Worm (Caenorhabditis elegans) whole organism, young adult: ENCODE measurements around the gene srw-62.

Source experiments
- B0336.3 ChIP-seq: fragments of 200-800 bp; sonication (Bioruptor generic); IDR thresholded peaks from 2 replicates; pipeline ENCODE4 v1.3.6; 2022; ENCODE audit warnings: missing genetic modification characterization, missing compliant biosample characterization
- F22D6.2 ChIP-seq: sonication (generic microtip); optimal IDR thresholded peaks from 2 replicates; lab custom pipeline; 2016; ENCODE audit warnings: mild to moderate bottlenecking, missing genetic modification characterization, missing compliant biosample characterization
- F23B12.7 ChIP-seq: sonication (generic microtip); optimal IDR thresholded peaks from 2 replicates; lab custom pipeline; 2017; ENCODE audit warnings: missing genetic modification characterization, mild to moderate bottlenecking, missing compliant biosample characterization, antibody characterized with exemption, moderate library complexity; ENCODE audit not compliant: insufficient read depth
- F33H1.4 ChIP-seq: fragments of 200-800 bp; sonication (Bioruptor generic); IDR thresholded peaks from 2 replicates; pipeline ENCODE4 v1.3.6; 2022; ENCODE audit warnings: missing genetic modification reagents, missing genetic modification characterization, missing compliant biosample characterization
- F49E8.2 ChIP-seq: sonication (generic microtip); optimal IDR thresholded peaks from 3 replicates; lab custom pipeline; 2017; ENCODE audit warnings: missing genetic modification characterization, mild to moderate bottlenecking, missing compliant biosample characterization, antibody characterized with exemption, moderate library complexity; ENCODE audit not compliant: insufficient read depth
- F57C9.4 ChIP-seq: sonication (generic microtip); optimal IDR thresholded peaks from 2 replicates; lab custom pipeline; 2017; ENCODE audit warnings: mild to moderate bottlenecking, missing genetic modification characterization, missing compliant biosample characterization
- K11D2.4 ChIP-seq: fragments of 200-800 bp; sonication (Bioruptor generic); IDR thresholded peaks from 2 replicates; pipeline ENCODE4 v1.3.6; 2022; ENCODE audit warnings: missing genetic modification reagents, missing genetic modification characterization, missing compliant biosample characterization
- K12H6.12 ChIP-seq: fragments of 200-800 bp; sonication (Bioruptor generic); optimal IDR thresholded peaks from 2 replicates; lab custom pipeline; 2018; ENCODE audit warnings: mild to moderate bottlenecking, missing genetic modification characterization, missing compliant biosample characterization
- Y67H2A.10 ChIP-seq: fragments of 200-800 bp; sonication (Bioruptor generic); conservative IDR thresholded peaks from 2 replicates; pipeline ENCODE4 v1.3.6; 2022; ENCODE audit warnings: missing genetic modification reagents, missing genetic modification characterization, missing compliant biosample characterization
- atf-7 ChIP-seq: sonication (generic microtip); optimal IDR thresholded peaks from 2 replicates; lab custom pipeline; 2017; ENCODE audit warnings: mild to moderate bottlenecking, missing genetic modification characterization, missing compliant biosample characterization
- attf-3 ChIP-seq: fragments of 200-800 bp; sonication (Bioruptor generic); conservative IDR thresholded peaks from 2 replicates; pipeline ENCODE4 v1.3.6; 2022; ENCODE audit warnings: missing genetic modification reagents, missing genetic modification characterization, missing compliant biosample characterization
- attf-6 ChIP-seq: fragments of 200-800 bp; sonication (Bioruptor generic); IDR thresholded peaks from 2 replicates; pipeline ENCODE4 v1.3.6; 2022; ENCODE audit warnings: missing genetic modification reagents, missing genetic modification characterization, missing compliant biosample characterization
- ccch-3 ChIP-seq: fragments of 200-800 bp; sonication (Bioruptor generic); optimal IDR thresholded peaks from 2 replicates; lab custom pipeline; 2018; ENCODE audit warnings: mild to moderate bottlenecking, missing genetic modification characterization, missing compliant biosample characterization
- cebp-1 ChIP-seq, 2 experiments: fragments of 200-800 bp in 1 of 2; sonication (Bioruptor generic) in 1 of 2; sonication (generic microtip) in 1 of 2; IDR thresholded peaks in 1 of 2; optimal IDR thresholded peaks in 1 of 2; 2 replicates each; pipeline versions ENCODE4 v1.3.6 to Lab custom; 2017 to 2022; ENCODE audit warnings: missing compliant biosample characterization in 2 of 2, missing genetic modification characterization in 2 of 2, mild to moderate bottlenecking in 1 of 2, missing genetic modification reagents in 1 of 2, moderate library complexity in 1 of 2
- cebp-2 ChIP-seq: fragments of 200-800 bp; sonication (Bioruptor generic); IDR thresholded peaks from 2 replicates; pipeline ENCODE4 v1.3.6; 2022; ENCODE audit warnings: missing genetic modification characterization, missing compliant biosample characterization
- ceh-27 ChIP-seq: fragments of 200-800 bp; sonication (Bioruptor generic); optimal IDR thresholded peaks from 2 replicates; lab custom pipeline; 2018; ENCODE audit warnings: mild to moderate bottlenecking, missing genetic modification characterization, moderate library complexity, missing compliant biosample characterization
- efl-1 ChIP-seq: fragments of 150-350 bp; optimal IDR thresholded peaks from 2 replicates; lab custom pipeline; 2014; ENCODE audit warnings: missing biosample characterization, missing genetic modification reagents, missing genetic modification characterization
- ets-4 ChIP-seq: fragments of 200-800 bp; sonication (Bioruptor generic); optimal IDR thresholded peaks from 2 replicates; lab custom pipeline; 2018; ENCODE audit warnings: mild to moderate bottlenecking, missing genetic modification characterization, missing compliant biosample characterization
- gei-17 ChIP-seq: fragments of 200-800 bp; sonication (Bioruptor generic); optimal IDR thresholded peaks from 2 replicates; lab custom pipeline; 2018; ENCODE audit warnings: mild to moderate bottlenecking, missing genetic modification characterization, missing compliant biosample characterization
- hlh-12 ChIP-seq: sonication (generic microtip); optimal IDR thresholded peaks from 2 replicates; lab custom pipeline; 2016; ENCODE audit warnings: missing genetic modification characterization, missing compliant biosample characterization
- hmg-1.2 ChIP-seq: fragments of 200-800 bp; sonication (Bioruptor generic); IDR thresholded peaks from 2 replicates; pipeline ENCODE4 v1.3.6; 2022; ENCODE audit warnings: missing genetic modification reagents, missing genetic modification characterization, missing compliant biosample characterization
- hsf-1 ChIP-seq: fragments of 200-800 bp; sonication (Bioruptor generic); IDR thresholded peaks from 2 replicates; pipeline ENCODE4 v1.3.6; 2022; ENCODE audit warnings: missing genetic modification reagents, missing genetic modification characterization, missing compliant biosample characterization
- lin-35 ChIP-seq, 3 experiments: fragments of 150-350 bp in 2 of 3; sonication (generic microtip) in 1 of 3; optimal IDR thresholded peaks; 2 replicates each; lab custom pipeline; 2014 to 2018; ENCODE audit warnings: missing biosample characterization in 3 of 3, missing genetic modification characterization in 3 of 3, missing genetic modification reagents in 3 of 3
- lsy-27 ChIP-seq: sonication (generic microtip); optimal IDR thresholded peaks from 2 replicates; lab custom pipeline; 2017; ENCODE audit warnings: missing genetic modification characterization, mild to moderate bottlenecking, missing compliant biosample characterization, antibody characterized with exemption, missing genotype, borderline replicate concordance; ENCODE audit not compliant: insufficient read depth
- madf-10 ChIP-seq: sonication (generic microtip); optimal IDR thresholded peaks from 2 replicates; lab custom pipeline; 2016; ENCODE audit warnings: mild to moderate bottlenecking, missing genetic modification characterization, missing compliant biosample characterization
- mel-28 ChIP-seq: sonication (generic microtip); optimal IDR thresholded peaks from 2 replicates; lab custom pipeline; 2016; ENCODE audit warnings: borderline replicate concordance, mild to moderate bottlenecking, missing genetic modification characterization, missing compliant biosample characterization
- mes-4 ChIP-seq: sonication (generic microtip); optimal IDR thresholded peaks from 2 replicates; lab custom pipeline; 2016; ENCODE audit warnings: missing genotype, missing genetic modification characterization, missing compliant biosample characterization
- nfya-2 ChIP-seq: fragments of 200-800 bp; sonication (Bioruptor generic); IDR thresholded peaks from 2 replicates; pipeline ENCODE4 v1.3.6; 2022; ENCODE audit warnings: missing genetic modification reagents, missing genetic modification characterization, missing compliant biosample characterization
- nfyb-1 ChIP-seq: fragments of 200-800 bp; sonication (Bioruptor generic); IDR thresholded peaks from 2 replicates; pipeline ENCODE4 v1.3.6; 2022; ENCODE audit warnings: missing genetic modification reagents, missing genetic modification characterization, missing compliant biosample characterization
- nhr-179 ChIP-seq: sonication (generic microtip); optimal IDR thresholded peaks from 2 replicates; lab custom pipeline; 2016; ENCODE audit warnings: mild to moderate bottlenecking, missing genetic modification characterization, missing compliant biosample characterization
- nhr-80 ChIP-seq: sonication (generic microtip); optimal IDR thresholded peaks from 2 replicates; lab custom pipeline; 2016; ENCODE audit warnings: missing genetic modification characterization, missing compliant biosample characterization
- rec-8 ChIP-seq, 2 experiments: sonication (generic microtip); optimal IDR thresholded peaks; 2 replicates each; lab custom pipeline; 2016; ENCODE audit warnings: mild to moderate bottlenecking in 2 of 2, missing genetic modification characterization in 2 of 2, missing genetic modification reagents in 2 of 2, missing genotype in 2 of 2, missing biosample characterization in 1 of 2, missing compliant biosample characterization in 1 of 2, moderate library complexity in 1 of 2
- repo-1 ChIP-seq: sonication (generic microtip); optimal IDR thresholded peaks from 2 replicates; lab custom pipeline; 2017; ENCODE audit warnings: mild to moderate bottlenecking, missing genetic modification characterization, missing compliant biosample characterization
- rpc-1 ChIP-seq, 2 experiments: fragments of 150-350 bp in 1 of 2; sonication (generic microtip) in 1 of 2; optimal IDR thresholded peaks; 2 replicates each; lab custom pipeline; 2014 to 2018; ENCODE audit warnings: missing biosample characterization in 1 of 2, missing genetic modification characterization in 1 of 2, missing genetic modification reagents in 1 of 2, missing genotype in 1 of 2
- snpc-4 ChIP-seq, 5 experiments: fragments of 150-350 bp in 1 of 5; sonication (generic microtip) in 4 of 5; optimal IDR thresholded peaks; 2 replicates each; lab custom pipeline; 2014 to 2018; ENCODE audit warnings: missing genetic modification characterization in 5 of 5, missing biosample characterization in 3 of 5, antibody characterized with exemption in 2 of 5, mild to moderate bottlenecking in 2 of 5, missing compliant biosample characterization in 2 of 5, missing genotype in 2 of 5, moderate library complexity in 2 of 5, missing genetic modification reagents in 1 of 5
- tbp1 ChIP-seq: fragments of 200-800 bp; sonication (Bioruptor generic); optimal IDR thresholded peaks from 2 replicates; lab custom pipeline; 2018; ENCODE audit warnings: mild to moderate bottlenecking, missing genetic modification characterization, missing compliant biosample characterization
- tlf-1 ChIP-seq: fragments of 200-800 bp; sonication (Bioruptor generic); optimal IDR thresholded peaks from 2 replicates; lab custom pipeline; 2018; ENCODE audit warnings: mild to moderate bottlenecking, missing genetic modification characterization, missing compliant biosample characterization
- zim-3 ChIP-seq: sonication (generic microtip); optimal IDR thresholded peaks from 2 replicates; lab custom pipeline; 2017; ENCODE audit warnings: mild to moderate bottlenecking, missing genetic modification characterization, moderate library complexity, missing compliant biosample characterization
- ztf-18 ChIP-seq: sonication (generic microtip); optimal IDR thresholded peaks from 2 replicates; lab custom pipeline; 2016; ENCODE audit warnings: missing genotype, mild to moderate bottlenecking, missing genetic modification characterization, missing compliant biosample characterization
- ztf-26 ChIP-seq: sonication (generic microtip); optimal IDR thresholded peaks from 2 replicates; lab custom pipeline; 2017; ENCODE audit warnings: missing genetic modification characterization, missing compliant biosample characterization
- ztf-3 ChIP-seq: fragments of 200-800 bp; sonication (Bioruptor generic); optimal IDR thresholded peaks from 2 replicates; lab custom pipeline; 2018; ENCODE audit warnings: mild to moderate bottlenecking, missing genetic modification characterization, missing compliant biosample characterization

srw-62 gene

DNA sequence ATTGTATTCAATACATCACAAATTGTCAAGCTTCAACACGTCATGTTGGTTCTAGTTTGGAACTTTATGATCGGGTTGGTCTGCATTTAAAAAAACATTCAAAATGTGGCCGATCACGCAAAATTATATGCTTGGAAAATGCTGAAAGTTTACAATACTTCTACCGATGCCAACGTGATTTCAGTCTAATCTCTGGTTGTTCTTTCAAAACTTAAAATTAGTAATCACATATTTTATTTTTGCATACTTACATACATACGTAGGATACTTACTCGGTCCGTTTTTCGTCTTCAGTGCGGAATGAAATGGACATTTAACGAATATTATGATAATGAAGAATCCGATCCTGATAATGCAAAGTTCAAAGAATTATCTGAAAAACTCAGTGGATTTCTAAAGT lies at the start of gene srw-62:
Gene srw-62, plus strand, starts transcription at position 301 of the 400 bp plus-strand sequence.
- TF ChIP-seq F23B12.7 (tag; lab: Kevin White, UChicago), result no peak
- TF ChIP-seq K12H6.12 (tag; lab: Kevin White, UChicago), result no peak
- no peak for TF ChIP-seq attf-3 (GFP tag; lab: Robert Waterston, UW)
- TF ChIP-seq mel-28 (tag; lab: Kevin White, UChicago), result no peak
- TF ChIP-seq rpc-1 (optimal IDR thresholded peaks at IDR 0.05; lab: Kevin White, UChicago), result no peak
- TF ChIP-seq rpc-1 (tag; optimal IDR thresholded peaks at IDR 0.05; lab: Kevin White, UChicago), result no peak
- TF ChIP-seq hmg-1.2 (GFP tag; lab: Robert Waterston, UW), result no peak
- TF ChIP-seq tlf-1, result no peak
- TF ChIP-seq ets-4 (GFP tag; lab: Kevin White, UChicago), result no peak
- TF ChIP-seq lsy-27, result no peak

DNA sequence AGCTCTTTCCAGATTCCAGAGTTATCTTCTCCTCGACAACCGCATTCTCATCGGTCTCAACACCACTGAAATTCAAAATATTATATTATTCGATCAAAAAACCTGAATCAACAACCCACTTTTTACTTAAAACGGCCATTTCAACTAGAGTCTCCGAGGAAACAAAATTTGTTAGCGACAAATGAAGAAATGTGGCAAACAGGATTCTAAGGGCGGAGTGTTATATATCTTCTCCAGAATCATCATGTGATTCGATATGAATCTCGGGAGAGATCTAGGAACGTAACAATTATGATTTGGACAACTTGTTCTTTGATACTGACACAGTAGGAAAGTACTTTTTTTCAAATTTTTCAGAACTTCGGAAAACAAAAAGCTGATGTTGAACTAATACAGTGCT lies 49.0 kb upstream of the srw-62 start:
- TF ChIP-seq ztf-26 (tag; lab: Kevin White, UChicago) (no peak), hsf-1 (GFP tag; lab: Robert Waterston, UW) (0 out of 2 replicates have a peak, but pooled peaks have one; percentile 9)

DNA sequence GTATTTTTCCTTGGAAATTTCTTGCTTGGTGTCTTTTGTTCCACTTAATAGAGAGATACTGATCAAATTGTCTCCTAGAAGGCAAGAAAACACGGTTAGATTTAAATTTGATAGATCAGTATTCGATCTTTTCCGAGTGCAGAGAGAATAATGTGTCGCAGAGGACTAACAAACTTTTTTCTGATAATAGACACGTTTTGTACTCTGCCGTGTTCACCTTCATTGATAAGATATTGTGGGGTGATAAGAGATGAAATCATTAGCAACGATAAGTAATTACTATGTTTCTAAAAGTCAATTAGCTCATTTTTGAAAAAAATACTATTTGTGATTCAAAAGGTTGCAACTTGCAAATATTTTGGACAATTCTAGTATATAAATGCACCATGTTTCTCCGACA lies 48.5 kb upstream of the srw-62 start:
- TF ChIP-seq B0336.3 (GFP tag; lab: Robert Waterston, UW) (no peak), hlh-12 (no peak), nfyb-1 (peak; percentile 25; the same call in 1 of the 2 replicates), snpc-4 (GFP tag; optimal IDR thresholded peaks at IDR 0.05; lab: Kevin White, UChicago) (no peak), snpc-4 (tag; optimal IDR thresholded peaks at IDR 0.05; lab: Kevin White, UChicago) (no peak), ceh-27 (GFP tag; lab: Kevin White, UChicago) (no peak), repo-1 (tag; lab: Kevin White, UChicago) (no peak), F57C9.4 (tag; lab: Kevin White, UChicago) (no peak), cebp-2 (GFP tag; lab: Robert Waterston, UW) (0 out of 2 replicates have a peak, but pooled peaks have one; percentile 26), zim-3 (tag; lab: Kevin White, UChicago) (no peak), K11D2.4 (GFP tag; lab: Robert Waterston, UW) (0 out of 2 replicates have a peak, but pooled peaks have one; percentile 16), attf-6 (GFP tag; lab: Robert Waterston, UW) (no peak), ets-4 (GFP tag; lab: Kevin White, UChicago) (peak; percentile 14), mes-4 (tag; lab: Kevin White, UChicago) (no peak), F49E8.2 (tag; lab: Kevin White, UChicago) (no peak), cebp-1 (GFP tag; IDR thresholded peaks at IDR 0.05; lab: Robert Waterston, UW) (no peak), cebp-1 (tag; optimal IDR thresholded peaks at IDR 0.05; lab: Kevin White, UChicago) (no peak), gei-17 (GFP tag; lab: Kevin White, UChicago) (no peak), K12H6.12 (tag; lab: Kevin White, UChicago) (no peak)

DNA sequence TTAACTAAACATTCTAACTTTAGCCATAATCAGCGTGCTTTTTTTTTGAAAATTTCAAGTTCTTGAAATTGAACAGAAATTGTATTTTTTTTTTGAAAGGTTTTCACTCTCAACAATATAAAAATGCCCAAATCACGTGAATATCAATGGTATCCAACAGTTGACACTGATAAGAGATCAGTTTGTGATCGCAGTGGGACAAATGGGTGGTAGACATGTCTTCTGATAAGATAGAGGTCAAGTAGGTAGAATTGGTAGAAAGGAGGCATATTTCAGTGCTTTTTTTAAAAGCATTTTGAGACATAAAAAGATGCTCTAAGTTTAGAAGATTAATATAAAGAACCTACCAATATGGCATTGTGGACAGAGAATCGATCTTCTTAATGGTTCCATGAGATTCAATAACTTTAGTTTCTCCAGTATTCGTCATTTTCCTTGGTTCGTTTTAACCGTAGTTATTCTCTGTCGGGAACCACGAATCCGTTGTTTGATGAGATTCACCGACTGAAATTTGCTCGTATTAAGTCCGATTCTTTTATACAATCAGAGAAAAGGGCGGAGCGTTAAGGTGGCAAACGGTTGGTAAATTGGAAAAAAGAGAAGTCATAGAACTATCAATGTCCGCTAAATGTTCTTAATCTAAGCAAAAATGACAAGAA lies 47.8 kb upstream of the srw-62 start, which contains the start of gene mthf-1:
Gene mthf-1, minus strand, starts transcription at position 504 of the 659 bp plus-strand sequence.
- TF ChIP-seq nhr-80 (tag; lab: Kevin White, UChicago) (peak; percentile 71), lin-35 (GFP tag; optimal IDR thresholded peaks at IDR 0.05; lab: Kevin White, UChicago) (peak in 1 of 3 experiments; percentile 41), F33H1.4 (GFP tag; lab: Robert Waterston, UW) (no peak), ccch-3 (GFP tag; lab: Kevin White, UChicago) (no peak), F22D6.2 (tag; lab: Kevin White, UChicago) (no peak), ztf-3 (GFP tag; lab: Kevin White, UChicago) (no peak), cebp-1 (GFP tag; IDR thresholded peaks at IDR 0.05; lab: Robert Waterston, UW) (no peak), cebp-1 (tag; optimal IDR thresholded peaks at IDR 0.05; lab: Kevin White, UChicago) (peak; percentile 22), rec-8 (tag; optimal IDR thresholded peaks at IDR 0.05; lab: Kevin White, UChicago) (no peak), madf-10 (tag; lab: Kevin White, UChicago) (no peak), Y67H2A.10 (GFP tag; lab: Robert Waterston, UW) (no peak), efl-1 (no peak), nfya-2 (no peak), nhr-179 (tag; lab: Kevin White, UChicago) (no peak), tbp1 (GFP tag; lab: Kevin White, UChicago) (peak; percentile 2), ztf-18 (no peak), atf-7 (no peak), K11D2.4 (GFP tag; lab: Robert Waterston, UW) (0 out of 2 replicates have a peak, but pooled peaks have one; percentile 41)
